Fruit fly (Drosophila melanogaster) whole organism, prepupa: ENCODE data around the gene CG7367.

Experiments
- Blimp-1 ChIP-seq: fragments of 200-800 bp; sonication (Bioruptor generic); optimal IDR thresholded peaks from 3 replicates; lab custom pipeline; 2017; ENCODE audit warnings: missing biosample characterization, missing genetic modification characterization, mild to moderate bottlenecking, moderate library complexity, missing genetic modification reagents
- CG10631 ChIP-seq: fragments of 200-800 bp; sonication (Bioruptor generic); optimal IDR thresholded peaks from 2 replicates; lab custom pipeline; 2016; ENCODE audit warnings: missing biosample characterization, missing genetic modification characterization
- CG10669 ChIP-seq: fragments of 200-800 bp; sonication (Bioruptor generic); optimal IDR thresholded peaks from 3 replicates; lab custom pipeline; 2018; ENCODE audit warnings: missing biosample characterization, mild to moderate bottlenecking, missing genetic modification characterization, moderate library complexity
- CG1621 ChIP-seq: fragments of 200-800 bp; sonication (Bioruptor generic); optimal IDR thresholded peaks from 3 replicates; lab custom pipeline; 2018; ENCODE audit warnings: missing biosample characterization, mild to moderate bottlenecking, missing genetic modification characterization
- CG16779 ChIP-seq: fragments of 200-800 bp; sonication (Bioruptor generic); optimal IDR thresholded peaks from 3 replicates; lab custom pipeline; 2017; ENCODE audit warnings: missing biosample characterization, mild to moderate bottlenecking, missing genetic modification characterization
- Hr39 ChIP-seq: fragments of 200-800 bp; sonication (Bioruptor generic); optimal IDR thresholded peaks from 2 replicates; lab custom pipeline; 2016; ENCODE audit warnings: missing biosample characterization, missing genetic modification characterization
- Met ChIP-seq: fragments of 200-800 bp; sonication (Bioruptor generic); optimal IDR thresholded peaks from 3 replicates; lab custom pipeline; 2016; ENCODE audit warnings: missing biosample characterization, missing genetic modification characterization
- OdsH ChIP-seq: fragments of 200-800 bp; sonication (Bioruptor generic); optimal IDR thresholded peaks from 3 replicates; lab custom pipeline; 2016; ENCODE audit warnings: missing biosample characterization, missing genetic modification characterization
- Sox15 ChIP-seq: fragments of 200-800 bp; sonication (Bioruptor generic); optimal IDR thresholded peaks from 3 replicates; lab custom pipeline; 2016; ENCODE audit warnings: missing biosample characterization, missing genetic modification characterization
- cyc ChIP-seq: fragments of 200-800 bp; sonication (Bioruptor generic); optimal IDR thresholded peaks from 3 replicates; lab custom pipeline; 2016; ENCODE audit warnings: missing biosample characterization, missing genetic modification characterization
- eg ChIP-seq: fragments of 200-800 bp; sonication (Bioruptor generic); IDR thresholded peaks from 3 replicates; pipeline ENCODE4 v1.3.6; 2022; ENCODE audit warnings: missing biosample characterization, missing genetic modification characterization
- fd59A ChIP-seq: fragments of 200-800 bp; sonication (Bioruptor generic); optimal IDR thresholded peaks from 2 replicates; lab custom pipeline; 2017; ENCODE audit warnings: missing biosample characterization, mild to moderate bottlenecking, missing genetic modification characterization, missing genetic modification reagents
- spab ChIP-seq: fragments of 200-800 bp; sonication (Bioruptor generic); optimal IDR thresholded peaks from 2 replicates; lab custom pipeline; 2017; ENCODE audit warnings: missing biosample characterization, mild to moderate bottlenecking, missing genetic modification characterization, missing genetic modification reagents

DNA sequence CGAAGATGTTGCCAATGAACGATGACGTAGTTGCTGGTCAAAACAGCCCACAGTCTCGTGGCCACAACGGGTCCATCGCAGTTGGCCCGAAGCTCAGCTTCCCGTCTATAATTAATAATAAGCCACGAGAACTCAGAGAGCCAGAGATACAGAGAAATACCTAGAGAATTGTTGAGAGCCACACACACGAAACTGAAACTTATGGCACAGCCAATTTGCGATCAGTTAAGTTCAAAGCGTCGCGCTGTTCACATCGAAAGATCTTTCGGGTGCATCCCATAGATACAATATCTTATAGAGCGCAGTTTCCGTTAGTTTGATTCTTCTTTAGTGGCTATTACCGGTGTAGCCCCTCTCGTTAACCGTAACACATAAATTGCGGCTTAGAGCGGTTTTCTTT lies 27.0 kb downstream of the CG7367 start:
- TF ChIP-seq Sox15 (GFP tag; lab: Kevin White, UChicago) (no peak), CG16779 (tag; lab: Kevin White, UChicago) (no peak), OdsH (GFP tag; lab: Kevin White, UChicago) (no peak), CG10631 (GFP tag; lab: Kevin White, UChicago) (no peak), eg (GFP tag; lab: Robert Waterston, UW) (no peak), spab (GFP tag; lab: Kevin White, UChicago) (no peak), CG1621 (tag; lab: Kevin White, UChicago) (no peak), cyc (GFP tag; lab: Kevin White, UChicago) (no peak), Blimp-1 (GFP tag; lab: Kevin White, UChicago) (no peak), Hr39 (GFP tag; lab: Kevin White, UChicago) (no peak), CG10669 (GFP tag; lab: Kevin White, UChicago) (no peak), Met (GFP tag; lab: Kevin White, UChicago) (no peak), fd59A (GFP tag; lab: Kevin White, UChicago) (no peak)
